Worm (Caenorhabditis elegans) whole organism, L3 larva: ENCODE data around the gene K06A4.2.

ENCODE experiments used
- ama-1 ChIP-seq: fragments of 150-350 bp; optimal IDR thresholded peaks from 2 replicates; lab custom pipeline; 2018
- elt-1 ChIP-seq: fragments of 150-350 bp; optimal IDR thresholded peaks from 2 replicates; lab custom pipeline; 2014; ENCODE audit warnings: missing biosample characterization, missing genetic modification characterization
- elt-3 ChIP-seq, 3 experiments: fragments of 150-350 bp in 1 of 3; sonication (generic microtip) in 2 of 3; optimal IDR thresholded peaks; 2 replicates in 2 of 3; 4 replicates in 1 of 3; lab custom pipeline; 2014 to 2017; ENCODE audit warnings: missing biosample characterization in 3 of 3, missing genetic modification characterization in 3 of 3
- jun-1 ChIP-seq: fragments of 150-350 bp; optimal IDR thresholded peaks from 2 replicates; lab custom pipeline; 2014; ENCODE audit warnings: missing biosample characterization, missing genetic modification reagents, missing genetic modification characterization
- pqm-1 ChIP-seq: fragments of 150-350 bp; optimal IDR thresholded peaks from 2 replicates; lab custom pipeline; 2017; ENCODE audit warnings: missing biosample characterization, missing genetic modification characterization, inconsistent platforms
- sea-2 ChIP-seq: fragments of 150-350 bp; sonication (generic microtip); optimal IDR thresholded peaks from 4 replicates; lab custom pipeline; 2014; ENCODE audit warnings: missing biosample characterization, missing genetic modification reagents, missing genetic modification characterization
- unc-62 ChIP-seq: fragments of 150-350 bp; sonication (generic microtip); optimal IDR thresholded peaks from 4 replicates; lab custom pipeline; 2014; ENCODE audit warnings: missing biosample characterization, missing genetic modification reagents, missing genetic modification characterization

DNA sequence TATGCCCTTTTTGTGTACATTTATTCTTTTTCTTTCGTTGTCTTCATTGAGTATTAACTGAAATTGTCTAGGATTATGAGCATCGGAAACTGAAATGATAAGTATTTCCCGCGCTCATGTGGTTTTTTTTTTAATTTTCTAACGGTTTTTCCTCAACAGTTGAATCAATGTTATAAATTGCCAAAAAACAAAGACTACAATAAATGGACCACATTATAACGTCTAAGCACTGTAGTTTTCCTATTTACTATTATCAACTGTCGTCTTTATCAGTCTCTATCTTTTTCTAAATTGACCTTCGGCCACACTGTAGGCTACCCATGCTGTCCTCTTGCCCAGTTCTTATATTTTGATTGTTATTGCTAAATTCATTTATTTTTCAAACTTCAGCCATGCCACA is 23.7 kb downstream of the K06A4.2 start, which contains the start of gene acs-14:
- TF ChIP-seq pqm-1 (tag; lab: Kevin White, UChicago), result no peak
- TF ChIP-seq elt-1, result no peak
- TF ChIP-seq elt-3 (tag; optimal IDR thresholded peaks at IDR 0.05; lab: Kevin White, UChicago), result no peak
- TF ChIP-seq sea-2, result no peak
- no peak for TF ChIP-seq jun-1 (tag; lab: Kevin White, UChicago)
- TF ChIP-seq unc-62, result no peak
- no peak for TF ChIP-seq ama-1 (lab: Kevin White, UChicago)
